Fruit fly (Drosophila melanogaster) whole organism, embryonic: Measurements from ENCODE around the gene NdufA3.

Experiments
- Aef1 ChIP-seq: fragments of 200-800 bp; sonication (Bioruptor generic); IDR thresholded peaks from 3 replicates; pipeline ENCODE4 v1.3.6; 2022; ENCODE audit warnings: missing biosample characterization, missing genetic modification characterization
- Blimp-1 ChIP-seq: fragments of 200-800 bp; sonication (Bioruptor generic); optimal IDR thresholded peaks from 3 replicates; lab custom pipeline; 2018; ENCODE audit warnings: missing biosample characterization, missing genetic modification characterization, mild to moderate bottlenecking, moderate library complexity, missing genetic modification reagents
- CG11093 ChIP-seq: fragments of 200-800 bp; sonication (Bioruptor generic); IDR thresholded peaks from 3 replicates; pipeline ENCODE4 v1.3.6; 2022; ENCODE audit warnings: missing biosample characterization, missing genetic modification characterization
- CG11504 ChIP-seq: fragments of 200-800 bp; sonication (Bioruptor generic); optimal IDR thresholded peaks from 3 replicates; lab custom pipeline; 2019; ENCODE audit warnings: missing biosample characterization, mild to moderate bottlenecking, missing genetic modification characterization, moderate library complexity
- CG13624 ChIP-seq: fragments of 200-800 bp; sonication (Bioruptor generic); optimal IDR thresholded peaks from 2 replicates; lab custom pipeline; 2016; ENCODE audit warnings: missing biosample characterization, missing genetic modification characterization
- CG16779 ChIP-seq: fragments of 200-800 bp; sonication (Bioruptor generic); IDR thresholded peaks from 2 replicates; pipeline ENCODE4 v1.3.6; 2022; ENCODE audit warnings: missing biosample characterization, missing genetic modification characterization
- CG17359 ChIP-seq: fragments of 200-800 bp; sonication (Bioruptor generic); optimal IDR thresholded peaks from 3 replicates; lab custom pipeline; 2018; ENCODE audit warnings: missing biosample characterization, mild to moderate bottlenecking, missing genetic modification characterization, moderate library complexity
- CG18262 ChIP-seq: fragments of 200-800 bp; optimal IDR thresholded peaks from 3 replicates; lab custom pipeline; 2019; ENCODE audit warnings: missing biosample characterization, mild to moderate bottlenecking, missing genetic modification characterization, moderate library complexity
- CG18476 ChIP-seq: fragments of 200-800 bp; sonication (Bioruptor generic); optimal IDR thresholded peaks from 2 replicates; lab custom pipeline; 2016; ENCODE audit warnings: missing biosample characterization, mild to moderate bottlenecking, missing genetic modification characterization
- CG2129 ChIP-seq: fragments of 200-800 bp; sonication (Bioruptor generic); IDR thresholded peaks from 2 replicates; pipeline ENCODE4 v1.3.6; 2022; ENCODE audit warnings: missing biosample characterization, missing genetic modification characterization; ENCODE audit not compliant: partially characterized antibody
- CG30403 ChIP-seq: fragments of 200-800 bp; sonication (Bioruptor generic); optimal IDR thresholded peaks from 3 replicates; lab custom pipeline; 2016; ENCODE audit warnings: missing biosample characterization, missing genetic modification characterization
- CG33557 ChIP-seq: fragments of 200-800 bp; sonication (Bioruptor generic); optimal IDR thresholded peaks from 2 replicates; lab custom pipeline; 2019; ENCODE audit warnings: missing biosample characterization, mild to moderate bottlenecking, missing genetic modification characterization, moderate library complexity
- CG4617 ChIP-seq: fragments of 200-800 bp; sonication (Bioruptor generic); optimal IDR thresholded peaks from 3 replicates; lab custom pipeline; 2016; ENCODE audit warnings: missing biosample characterization, missing genetic modification characterization, borderline replicate concordance
- CG7839 ChIP-seq: fragments of 200-800 bp; sonication (Bioruptor generic); optimal IDR thresholded peaks from 3 replicates; lab custom pipeline; 2018; ENCODE audit warnings: missing biosample characterization, mild to moderate bottlenecking, missing genetic modification characterization, moderate library complexity
- CG9437 ChIP-seq: fragments of 200-800 bp; sonication (Bioruptor generic); optimal IDR thresholded peaks from 2 replicates; lab custom pipeline; 2018; ENCODE audit warnings: missing biosample characterization, mild to moderate bottlenecking, missing genetic modification characterization
- E2f2 ChIP-seq: fragments of 200-800 bp; sonication (Bioruptor generic); IDR thresholded peaks from 2 replicates; pipeline ENCODE4 v1.3.6; 2022; ENCODE audit warnings: missing biosample characterization, missing genetic modification characterization
- Ets65A ChIP-seq: fragments of 200-800 bp; sonication (Bioruptor generic); peaks from one replicate; lab custom pipeline; 2016; ENCODE audit warnings: missing biosample characterization, missing genetic modification characterization
- Hand ChIP-seq: fragments of 200-800 bp; sonication (Bioruptor generic); optimal IDR thresholded peaks from 2 replicates; lab custom pipeline; 2017; ENCODE audit warnings: mild to moderate bottlenecking, missing biosample characterization, missing genetic modification reagents, missing genetic modification characterization
- Hr51 ChIP-seq, 2 experiments: fragments of 200-800 bp; sonication (Bioruptor generic); optimal IDR thresholded peaks; 2 replicates in 1 of 2; 3 replicates in 1 of 2; lab custom pipeline; 2016 to 2018; ENCODE audit warnings: missing biosample characterization in 2 of 2, missing genetic modification characterization in 2 of 2, mild to moderate bottlenecking in 1 of 2, moderate library complexity in 1 of 2
- Hr78 ChIP-seq, 2 experiments: fragments of 200-800 bp in 1 of 2; fragments of >200 bp in 1 of 2; sonication (Bioruptor generic) in 1 of 2; optimal IDR thresholded peaks; 2 replicates each; lab custom pipeline; 2017 to 2019; ENCODE audit warnings: missing biosample characterization in 2 of 2, missing genetic modification characterization in 2 of 2, mild to moderate bottlenecking in 1 of 2, moderate library complexity in 1 of 2
- NC2β ChIP-seq: fragments of 200-800 bp; sonication (Bioruptor generic); optimal IDR thresholded peaks from 2 replicates; lab custom pipeline; 2016; ENCODE audit warnings: missing biosample characterization, missing genetic modification characterization
- PHDP ChIP-seq: fragments of 200-800 bp; sonication (Bioruptor generic); optimal IDR thresholded peaks from 3 replicates; lab custom pipeline; 2018; ENCODE audit warnings: missing biosample characterization, mild to moderate bottlenecking, missing genetic modification characterization, moderate library complexity
- Pdp1 ChIP-seq, 2 experiments: fragments of 200-800 bp; sonication (Bioruptor generic); optimal IDR thresholded peaks; 3 replicates each; lab custom pipeline; 2016; ENCODE audit warnings: missing biosample characterization in 2 of 2, missing genetic modification characterization in 2 of 2, mild to moderate bottlenecking in 1 of 2, moderate library complexity in 1 of 2
- Ravus ChIP-seq: fragments of 200-800 bp; sonication (Bioruptor generic); IDR thresholded peaks from 2 replicates; pipeline ENCODE4 v1.3.6; 2022; ENCODE audit warnings: missing biosample characterization, missing genetic modification characterization
- Ssrp ChIP-seq: fragments of 200-800 bp; sonication (Bioruptor generic); optimal IDR thresholded peaks from 2 replicates; lab custom pipeline; 2018; ENCODE audit warnings: missing biosample characterization, mild to moderate bottlenecking, missing genetic modification characterization, moderate library complexity
- Xbp1 ChIP-seq: fragments of 200-800 bp; sonication (Bioruptor generic); optimal IDR thresholded peaks from 3 replicates; lab custom pipeline; 2016; ENCODE audit warnings: missing biosample characterization, mild to moderate bottlenecking, missing genetic modification characterization
- ato ChIP-seq: fragments of 200-800 bp; sonication (Bioruptor generic); IDR thresholded peaks from 2 replicates; pipeline ENCODE4 v1.3.6; 2022; ENCODE audit warnings: missing biosample characterization, missing genetic modification characterization; ENCODE audit not compliant: partially characterized antibody
- bsh ChIP-seq, 2 experiments: fragments of 200-800 bp; sonication (Bioruptor generic); optimal IDR thresholded peaks; 2 replicates each; lab custom pipeline; 2017 to 2018; ENCODE audit warnings: mild to moderate bottlenecking in 2 of 2, missing biosample characterization in 2 of 2, missing genetic modification characterization in 2 of 2, moderate library complexity in 1 of 2
- cg ChIP-seq: fragments of 200-800 bp; sonication (Bioruptor generic); optimal IDR thresholded peaks from 3 replicates; lab custom pipeline; 2019; ENCODE audit warnings: missing biosample characterization, mild to moderate bottlenecking, missing genetic modification characterization, moderate library complexity
- ci ChIP-seq: fragments of 200-800 bp; sonication (Bioruptor generic); IDR thresholded peaks from 3 replicates; pipeline ENCODE4 v1.3.6; 2022; ENCODE audit warnings: missing biosample characterization, missing genetic modification characterization
- crol ChIP-seq: fragments of 200-800 bp; sonication (Bioruptor generic); IDR thresholded peaks from 2 replicates; pipeline ENCODE4 v1.3.6; 2022; ENCODE audit warnings: missing biosample characterization, missing genetic modification characterization
- fd96Cb ChIP-seq: fragments of 200-800 bp; sonication (Bioruptor generic); optimal IDR thresholded peaks from 2 replicates; lab custom pipeline; 2018; ENCODE audit warnings: missing biosample characterization, mild to moderate bottlenecking, missing genetic modification characterization, moderate library complexity
- gem ChIP-seq: fragments of 200-800 bp; sonication (Bioruptor generic); optimal IDR thresholded peaks from 2 replicates; lab custom pipeline; 2019; ENCODE audit warnings: missing biosample characterization, mild to moderate bottlenecking, missing genetic modification characterization, moderate library complexity
- insv ChIP-seq, 2 experiments: fragments of 200-800 bp; sonication (Bioruptor generic); optimal IDR thresholded peaks; 3 replicates each; lab custom pipeline; 2016 to 2018; ENCODE audit warnings: missing biosample characterization in 2 of 2, missing genetic modification characterization in 2 of 2
- maf-S ChIP-seq: fragments of 200-800 bp; sonication (Bioruptor generic); optimal IDR thresholded peaks from 2 replicates; lab custom pipeline; 2016; ENCODE audit warnings: missing biosample characterization, missing genetic modification characterization
- mam ChIP-seq: fragments of 200-800 bp; sonication (Bioruptor generic); optimal IDR thresholded peaks from 3 replicates; lab custom pipeline; 2016; ENCODE audit warnings: missing biosample characterization, missing genetic modification characterization
- oc ChIP-seq: fragments of 200-800 bp; sonication (Bioruptor generic); optimal IDR thresholded peaks from 2 replicates; lab custom pipeline; 2018; ENCODE audit warnings: missing biosample characterization, mild to moderate bottlenecking, missing genetic modification characterization, moderate library complexity
- org-1 ChIP-seq: fragments of 200-800 bp; sonication (Bioruptor generic); optimal IDR thresholded peaks from 2 replicates; lab custom pipeline; 2017; ENCODE audit warnings: missing biosample characterization, missing genetic modification characterization
- pan ChIP-seq, 4 experiments: fragments of >200 bp in 3 of 4; fragments of 200-800 bp in 1 of 4; sonication (Bioruptor generic) in 1 of 4; optimal IDR thresholded peaks in 3 of 4; IDR thresholded peaks in 1 of 4; 2 replicates each; pipeline versions ENCODE4 v1.3.6 to Lab custom; 2017 to 2022; ENCODE audit warnings: missing biosample characterization in 2 of 4, missing genetic modification characterization in 2 of 4, mixed read lengths in 1 of 4
- pb ChIP-seq: fragments of 200-800 bp; sonication (Bioruptor generic); optimal IDR thresholded peaks from 3 replicates; lab custom pipeline; 2016; ENCODE audit warnings: missing biosample characterization, missing genetic modification characterization
- run ChIP-seq: fragments of 200-800 bp; sonication (Bioruptor generic); optimal IDR thresholded peaks from 3 replicates; lab custom pipeline; 2018; ENCODE audit warnings: missing biosample characterization, mild to moderate bottlenecking, missing genetic modification characterization
- scrt ChIP-seq: fragments of 200-800 bp; sonication (Bioruptor generic); optimal IDR thresholded peaks from 2 replicates; lab custom pipeline; 2018; ENCODE audit warnings: missing biosample characterization, mild to moderate bottlenecking, missing genetic modification characterization, moderate library complexity
- sr ChIP-seq: fragments of 200-800 bp; sonication (Bioruptor generic); IDR thresholded peaks from 3 replicates; pipeline ENCODE4 v1.3.6; 2022; ENCODE audit warnings: missing biosample characterization, missing genetic modification characterization
- ttk ChIP-seq: fragments of 200-800 bp; sonication (Bioruptor generic); IDR thresholded peaks from 2 replicates; pipeline ENCODE4 v2.1.2; 2022; ENCODE audit warnings: missing biosample characterization, missing genetic modification characterization
- twi ChIP-seq: fragments of 200-800 bp; optimal IDR thresholded peaks from 2 replicates; lab custom pipeline; 2019; ENCODE audit warnings: missing biosample characterization, mild to moderate bottlenecking, missing genetic modification characterization, moderate library complexity
- vvl ChIP-seq: fragments of 200-800 bp; sonication (Bioruptor generic); IDR thresholded peaks from 2 replicates; pipeline ENCODE4 v1.3.6; 2022; ENCODE audit warnings: missing biosample characterization, missing genetic modification characterization
- z ChIP-seq: fragments of 200-800 bp; sonication (Bioruptor generic); IDR thresholded peaks from 3 replicates; pipeline ENCODE4 v1.3.6; 2022; ENCODE audit warnings: missing biosample characterization, missing genetic modification characterization

The NdufA3 gene

dm6 chrX:9127264-9128011 is 32.4 kb downstream of the NdufA3 start (continued):
- TF ChIP-seq E2f2 (GFP tag; lab: Robert Waterston, UW), result no peak
- TF ChIP-seq org-1 (GFP tag; lab: Kevin White, UChicago), result no peak
- peak; percentile 49 for TF ChIP-seq gem (tag; lab: Kevin White, UChicago)
- no peak for TF ChIP-seq pan (optimal IDR thresholded peaks at IDR 0.05; lab: Kevin White, UChicago)
- peak in 1 of 2 experiments; percentile 31 for TF ChIP-seq pan (GFP tag; optimal IDR thresholded peaks at IDR 0.05 in 1 of 2, IDR thresholded peaks at IDR 0.05 in 1 of 2)
- no peak for TF ChIP-seq CG11093 (GFP tag; lab: Robert Waterston, UW)
- no peak for TF ChIP-seq scrt (GFP tag; lab: Kevin White, UChicago)
- TF ChIP-seq mam (GFP tag; lab: Kevin White, UChicago), result peak; percentile 11
- no peak for TF ChIP-seq maf-S
- no peak for TF ChIP-seq Hr78 (GFP tag; optimal IDR thresholded peaks at IDR 0.05; lab: Kevin White, UChicago)
- peak; percentile 31 for TF ChIP-seq CG11504 (tag; lab: Kevin White, UChicago)
- TF ChIP-seq oc (tag; lab: Kevin White, UChicago), result no peak
- no peak for TF ChIP-seq CG13624 (GFP tag; lab: Kevin White, UChicago)
- no peak for TF ChIP-seq ato (GFP tag; lab: Robert Waterston, UW)
- TF ChIP-seq fd96Cb (tag; lab: Kevin White, UChicago), result peak; percentile 16
- TF ChIP-seq vvl (GFP tag; lab: Robert Waterston, UW), result no peak
- TF ChIP-seq run, result no peak
- peak; percentile 9 for TF ChIP-seq Blimp-1 (GFP tag; lab: Kevin White, UChicago)
- TF ChIP-seq CG17359, result peak; percentile 17
- peak in 1 of 2 experiments; percentile 20 for TF ChIP-seq bsh (GFP tag; optimal IDR thresholded peaks at IDR 0.05; lab: Kevin White, UChicago)
- TF ChIP-seq z (GFP tag; lab: Robert Waterston, UW), result no peak
- TF ChIP-seq Pdp1 (GFP tag; optimal IDR thresholded peaks at IDR 0.05; lab: Kevin White, UChicago), result peak in 1 of 2 experiments; percentile 18
- TF ChIP-seq CG7839, result peak; percentile 40
- TF ChIP-seq sr, result no peak
- TF ChIP-seq cg (GFP tag; lab: Kevin White, UChicago), result no peak
- TF ChIP-seq crol (GFP tag; lab: Robert Waterston, UW), result no peak
- peak; percentile 6 for TF ChIP-seq PHDP (tag; lab: Kevin White, UChicago)
- peak; percentile 30 for TF ChIP-seq CG30403 (GFP tag; lab: Kevin White, UChicago)
- TF ChIP-seq pb (GFP tag; lab: Kevin White, UChicago), result no peak
- TF ChIP-seq ci (GFP tag; lab: Robert Waterston, UW), result 0 out of 3 replicates have a peak, but pooled peaks have one; percentile 13
- TF ChIP-seq CG4617 (GFP tag; lab: Kevin White, UChicago), result no peak
- TF ChIP-seq Aef1 (GFP tag; lab: Robert Waterston, UW), result no peak
- TF ChIP-seq Hand (GFP tag; lab: Kevin White, UChicago), result no peak
- TF ChIP-seq CG9437 (GFP tag; lab: Kevin White, UChicago), result no peak
- TF ChIP-seq insv (GFP tag; optimal IDR thresholded peaks at IDR 0.05; lab: Kevin White, UChicago), result peak in 1 of 2 experiments; percentile 47
- peak; percentile 36 for TF ChIP-seq Ssrp (tag; lab: Kevin White, UChicago)
- peak; percentile 2 for TF ChIP-seq Xbp1 (GFP tag; lab: Kevin White, UChicago)
- peak in 1 of 2 experiments; percentile 26 for TF ChIP-seq Hr51 (GFP tag; optimal IDR thresholded peaks at IDR 0.05; lab: Kevin White, UChicago)
- peak; percentile 13 for TF ChIP-seq CG18262 (tag; lab: Kevin White, UChicago)
- no peak for TF ChIP-seq ttk (GFP tag; lab: Robert Waterston, UW)
- no peak for TF ChIP-seq CG16779
- no peak for TF ChIP-seq NC2β (GFP tag; lab: Kevin White, UChicago)
- TF ChIP-seq CG33557 (GFP tag; lab: Kevin White, UChicago), result no peak
- peak; percentile 27 for TF ChIP-seq Ets65A
- TF ChIP-seq twi, result peak; percentile 33
- TF ChIP-seq Ravus (GFP tag; lab: Robert Waterston, UW), result no peak
- no peak for TF ChIP-seq CG18476
- no peak for TF ChIP-seq CG2129 (GFP tag; lab: Robert Waterston, UW)
